Fruit fly (Drosophila melanogaster) whole organism, wandering third instar larva: ENCODE data around the gene Miro.

Experiments
- Myc ChIP-seq: fragments of >200 bp; optimal IDR thresholded peaks from 2 replicates; lab custom pipeline; 2017
- br ChIP-seq: fragments of 200-800 bp; sonication (Bioruptor generic); optimal IDR thresholded peaks from 2 replicates; lab custom pipeline; 2016; ENCODE audit warnings: missing biosample characterization, missing genetic modification characterization
- lola ChIP-seq: fragments of >200 bp; optimal IDR thresholded peaks from 2 replicates; lab custom pipeline; 2017; ENCODE audit warnings: missing biosample characterization, missing genetic modification characterization
- pan ChIP-seq: fragments of >200 bp; optimal IDR thresholded peaks from 2 replicates; lab custom pipeline; 2017
- sage ChIP-seq: fragments of 200-800 bp; sonication (Bioruptor generic); optimal IDR thresholded peaks from 2 replicates; lab custom pipeline; 2016; ENCODE audit warnings: missing biosample characterization, mild to moderate bottlenecking, missing genetic modification characterization
- woc ChIP-seq: sonication (Bioruptor generic); optimal IDR thresholded peaks from 2 replicates; lab custom pipeline; 2016; ENCODE audit warnings: missing biosample characterization, mild to moderate bottlenecking, missing genetic modification characterization

- TF ChIP-seq lola (GFP tag; lab: Kevin White, UChicago) (no peak), br (GFP tag; lab: Kevin White, UChicago) (no peak), Myc (peak; percentile 14), woc (no peak), pan (lab: Kevin White, UChicago) (no peak), sage (GFP tag; lab: Kevin White, UChicago) (no peak)
Observed at dm6 chr3R:23996224-23996623, 42.4 kb downstream of the Miro start, which contains the start of gene LSm3.
